Fruit fly (Drosophila melanogaster): ENCODE data around the gene CG17544.

Gene CG17544

DNA sequence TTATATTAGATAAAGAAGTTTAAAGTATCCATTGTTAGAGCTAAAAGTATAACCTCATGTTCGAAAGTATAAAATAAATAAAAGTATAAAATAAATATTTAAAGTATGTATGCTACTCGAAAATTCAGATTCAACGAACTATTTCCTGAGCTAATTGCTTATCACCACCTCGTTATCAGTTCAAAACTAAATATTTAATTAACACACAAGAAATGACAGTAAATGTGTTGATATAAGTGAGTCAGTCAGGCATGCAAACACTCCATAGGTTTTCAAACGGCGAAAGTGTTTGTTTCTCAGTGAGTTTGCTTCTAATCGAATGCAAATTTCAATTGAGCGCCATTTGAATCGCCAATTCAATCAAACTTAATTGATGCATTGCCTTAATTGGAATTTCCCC is 36.0 kb upstream of the CG17544 start:
- TF ChIP-seq dm (GFP tag; optimal IDR thresholded peaks at IDR 0.05) = no peak
- no peak for TF ChIP-seq wdn (GFP tag; IDR thresholded peaks at IDR 0.05)
- TF ChIP-seq CG13424 (tag; optimal IDR thresholded peaks at IDR 0.05) = peak; percentile 59
- peak; percentile 36; the same call in 1 of the 3 replicates for TF ChIP-seq CG11695 (GFP tag; IDR thresholded peaks at IDR 0.05)
- TF ChIP-seq ash1 (GFP tag; optimal IDR thresholded peaks at IDR 0.05) = no peak
- TF ChIP-seq NC2β (GFP tag; optimal IDR thresholded peaks at IDR 0.05) = peak; percentile 15
- TF ChIP-seq dan (GFP tag; IDR thresholded peaks at IDR 0.05) = no peak
- TF ChIP-seq klu (GFP tag; IDR thresholded peaks at IDR 0.05) = no peak
- no peak for TF ChIP-seq Lim3 (GFP tag; IDR thresholded peaks at IDR 0.05)
- no peak for TF ChIP-seq CG3163 (GFP tag; optimal IDR thresholded peaks at IDR 0.05)
- TF ChIP-seq rib (GFP tag; IDR thresholded peaks at IDR 0.05) = no peak
- peak; percentile 28 for TF ChIP-seq CG11723 (GFP tag; optimal IDR thresholded peaks at IDR 0.05)
- TF ChIP-seq insv (GFP tag; optimal IDR thresholded peaks at IDR 0.05) = no peak
- peak; percentile 67 for TF ChIP-seq Blimp-1 (GFP tag; optimal IDR thresholded peaks at IDR 0.05)
- TF ChIP-seq sc (optimal IDR thresholded peaks at IDR 0.05) = no peak
- peak; percentile 44 for TF ChIP-seq sc (GFP tag; optimal IDR thresholded peaks at IDR 0.05)
- peak in 1 of 2 experiments; percentile 3 for TF ChIP-seq chif (GFP tag; optimal IDR thresholded peaks at IDR 0.05)
- TF ChIP-seq CG7928 (GFP tag; optimal IDR thresholded peaks at IDR 0.05) = no peak
- no peak for TF ChIP-seq Aef1 (GFP tag; IDR thresholded peaks at IDR 0.05)
- TF ChIP-seq cad (GFP tag; optimal IDR thresholded peaks at IDR 0.05) = no peak
- TF ChIP-seq Rx (GFP tag; IDR thresholded peaks at IDR 0.05) = no peak
- no peak for TF ChIP-seq hth (optimal IDR thresholded peaks at IDR 0.05)
- peak in 1 of 2 experiments; percentile 42 for TF ChIP-seq Hr78 (GFP tag; optimal IDR thresholded peaks at IDR 0.05)
- peak; percentile 58 for TF ChIP-seq CG7745 (tag; optimal IDR thresholded peaks at IDR 0.05)
- TF ChIP-seq CG15011 (GFP tag; optimal IDR thresholded peaks at IDR 0.05) = peak; percentile 51
- no peak for TF ChIP-seq CG31388 (GFP tag; optimal IDR thresholded peaks at IDR 0.05)
- TF ChIP-seq unpg (GFP tag; optimal IDR thresholded peaks at IDR 0.05) = peak; percentile 61
- peak; percentile 52 for TF ChIP-seq CG3281 (GFP tag; optimal IDR thresholded peaks at IDR 0.05)
- TF ChIP-seq CG11085 (GFP tag; IDR thresholded peaks at IDR 0.05) = no peak
- peak; percentile 81 for TF ChIP-seq dmrt11E (tag; optimal IDR thresholded peaks at IDR 0.05)
- peak; percentile 88 for TF ChIP-seq CG15696 (tag; optimal IDR thresholded peaks at IDR 0.05)
- TF ChIP-seq CG13894 (tag; optimal IDR thresholded peaks at IDR 0.05) = no peak
- TF ChIP-seq E2f2 (GFP tag; IDR thresholded peaks at IDR 0.05) = no peak
- TF ChIP-seq ttk (GFP tag; IDR thresholded peaks at IDR 0.05) = no peak
- no peak for TF ChIP-seq CG4404 (GFP tag; IDR thresholded peaks at IDR 0.05)
- TF ChIP-seq Fer3 (tag; optimal IDR thresholded peaks at IDR 0.05) = peak; percentile 34
- TF ChIP-seq fd64A (GFP tag; optimal IDR thresholded peaks at IDR 0.05) = peak; percentile 79
- TF ChIP-seq CG4854 (GFP tag; optimal IDR thresholded peaks at IDR 0.05) = peak; percentile 20
- TF ChIP-seq az2 (GFP tag; optimal IDR thresholded peaks at IDR 0.05) = peak; percentile 9
- TF ChIP-seq sisA (GFP tag; IDR thresholded peaks at IDR 0.05) = no peak
- TF ChIP-seq cato (GFP tag; optimal IDR thresholded peaks at IDR 0.05; ENCODE audit: borderline replicate concordance) = no peak
- peak; percentile 81 for TF ChIP-seq CrebB (tag; optimal IDR thresholded peaks at IDR 0.05)
- no peak for TF ChIP-seq CG7372 (GFP tag; IDR thresholded peaks at IDR 0.05)
- TF ChIP-seq sens-2 (GFP tag; IDR thresholded peaks at IDR 0.05) = no peak
- TF ChIP-seq pum (GFP tag; optimal IDR thresholded peaks at IDR 0.05) = no peak
- peak; percentile 16 for TF ChIP-seq ewg (GFP tag; optimal IDR thresholded peaks at IDR 0.05)
- no peak for TF ChIP-seq CG7786 (GFP tag; optimal IDR thresholded peaks at IDR 0.05)
- TF ChIP-seq CG17186 (GFP tag; optimal IDR thresholded peaks at IDR 0.05) = no peak
- no peak for TF ChIP-seq twi (tag; optimal IDR thresholded peaks at IDR 0.05)
- peak; percentile 2 for TF ChIP-seq HmgZ (tag; optimal IDR thresholded peaks at IDR 0.05)
- TF ChIP-seq CG6854 (GFP tag; optimal IDR thresholded peaks at IDR 0.05) = peak; percentile 55
- TF ChIP-seq Scr (GFP tag; IDR thresholded peaks at IDR 0.05; ENCODE audit: partially characterized antibody) = no peak
